Worm (Caenorhabditis elegans) whole organism, early embryonic: ENCODE results near the gene srsx-26.

Source experiments
- B0310.2 ChIP-seq: sonication (generic microtip); optimal IDR thresholded peaks from 2 replicates; lab custom pipeline; 2016; ENCODE audit warnings: mild to moderate bottlenecking, missing genetic modification characterization, missing compliant biosample characterization
- F13C5.2 ChIP-seq: sonication (generic microtip); optimal IDR thresholded peaks from 2 replicates; lab custom pipeline; 2017; ENCODE audit warnings: mild to moderate bottlenecking, missing genetic modification characterization, inconsistent platforms, missing compliant biosample characterization
- aly-1 ChIP-seq: sonication (generic microtip); optimal IDR thresholded peaks from 2 replicates; lab custom pipeline; 2016; ENCODE audit warnings: missing genetic modification characterization, missing compliant biosample characterization
- ama-1 ChIP-seq: fragments of 150-350 bp; optimal IDR thresholded peaks from 2 replicates; lab custom pipeline; 2014
- ceh-13 ChIP-seq: fragments of 200-800 bp; sonication (Bioruptor generic); optimal IDR thresholded peaks from 2 replicates; lab custom pipeline; 2018; ENCODE audit warnings: mild to moderate bottlenecking, missing genetic modification characterization, missing compliant biosample characterization
- ceh-36 ChIP-seq: sonication (generic microtip); optimal IDR thresholded peaks from 2 replicates; lab custom pipeline; 2016; ENCODE audit warnings: missing genetic modification characterization, inconsistent platforms, missing compliant biosample characterization
- ets-7 ChIP-seq: sonication (generic microtip); optimal IDR thresholded peaks from 2 replicates; lab custom pipeline; 2016; ENCODE audit warnings: missing genotype, missing genetic modification characterization, missing compliant biosample characterization
- flt-1 ChIP-seq: fragments of 200-800 bp; sonication (Bioruptor generic); IDR thresholded peaks from 2 replicates; pipeline ENCODE4 v1.3.6; 2022; ENCODE audit warnings: missing genetic modification characterization, missing compliant biosample characterization
- hmbx-1 ChIP-seq: sonication (generic microtip); optimal IDR thresholded peaks from 2 replicates; lab custom pipeline; 2016; ENCODE audit warnings: mild to moderate bottlenecking, missing genetic modification characterization, missing compliant biosample characterization
- hmg-4 ChIP-seq: fragments of 200-800 bp; sonication (Bioruptor generic); optimal IDR thresholded peaks from 2 replicates; lab custom pipeline; 2018; ENCODE audit warnings: mild to moderate bottlenecking, missing genetic modification characterization, missing compliant biosample characterization
- hnd-1 ChIP-seq: sonication (generic microtip); optimal IDR thresholded peaks from 2 replicates; lab custom pipeline; 2016; ENCODE audit warnings: missing genetic modification characterization, missing compliant biosample characterization
- pes-1 ChIP-seq: fragments of 200-800 bp; sonication (Bioruptor generic); IDR thresholded peaks from 2 replicates; pipeline ENCODE4 v1.3.6; 2022; ENCODE audit warnings: missing genetic modification reagents, missing genetic modification characterization, missing compliant biosample characterization
- scrt-1 ChIP-seq: fragments of 200-800 bp; sonication (Bioruptor generic); IDR thresholded peaks from 2 replicates; pipeline ENCODE4 v1.3.6; 2022; ENCODE audit warnings: missing genetic modification characterization, missing compliant biosample characterization
- sea-1 ChIP-seq: fragments of 200-800 bp; sonication (Bioruptor generic); conservative IDR thresholded peaks from 2 replicates; pipeline ENCODE4 v1.3.6; 2022; ENCODE audit warnings: missing genetic modification characterization, missing compliant biosample characterization
- tbx-11 ChIP-seq: fragments of 200-800 bp; sonication (Bioruptor generic); IDR thresholded peaks from 2 replicates; pipeline ENCODE4 v1.3.6; 2022; ENCODE audit warnings: missing genetic modification characterization, missing compliant biosample characterization
- tbx-37 ChIP-seq: fragments of 200-800 bp; sonication (Bioruptor generic); conservative IDR thresholded peaks from 2 replicates; pipeline ENCODE4 v1.3.6; 2022; ENCODE audit warnings: missing genetic modification reagents, missing genetic modification characterization, missing compliant biosample characterization
- tra-4 ChIP-seq: sonication (generic microtip); optimal IDR thresholded peaks from 2 replicates; lab custom pipeline; 2017; ENCODE audit warnings: missing genetic modification characterization, missing compliant biosample characterization

Gene srsx-26

ce11 chrV:10133277-10133676, 15.2 kb upstream of the srsx-26 start:
- TF ChIP-seq flt-1: no peak
- no peak for TF ChIP-seq tbx-37 (GFP tag; lab: Robert Waterston, UW)
- no peak for TF ChIP-seq sea-1 (GFP tag; lab: Robert Waterston, UW)
- no peak for TF ChIP-seq hnd-1

- TF ChIP-seq B0310.2 (tag; lab: Kevin White, UChicago) (no peak), ama-1 (no peak), hmg-4 (GFP tag; lab: Kevin White, UChicago) (no peak), sea-1 (GFP tag; lab: Robert Waterston, UW) (no peak), ets-7 (tag; lab: Kevin White, UChicago) (no peak), ceh-13 (no peak), hnd-1 (no peak), tbx-37 (GFP tag; lab: Robert Waterston, UW) (no peak), scrt-1 (GFP tag; lab: Robert Waterston, UW) (no peak), aly-1 (no peak), flt-1 (no peak), hmbx-1 (no peak)
These were observed 14.3 kb upstream of the srsx-26 start, which contains the start of the genes C08B6.18, wdr-20 and C08B6.8 for ce11 chrV:10134077-10134693. C08B6.18 (minus strand) TSS chrV:10134127. wdr-20 (minus strand) TSS chrV:10134158. C08B6.8 (plus strand) TSS chrV:10134643.

DNA sequence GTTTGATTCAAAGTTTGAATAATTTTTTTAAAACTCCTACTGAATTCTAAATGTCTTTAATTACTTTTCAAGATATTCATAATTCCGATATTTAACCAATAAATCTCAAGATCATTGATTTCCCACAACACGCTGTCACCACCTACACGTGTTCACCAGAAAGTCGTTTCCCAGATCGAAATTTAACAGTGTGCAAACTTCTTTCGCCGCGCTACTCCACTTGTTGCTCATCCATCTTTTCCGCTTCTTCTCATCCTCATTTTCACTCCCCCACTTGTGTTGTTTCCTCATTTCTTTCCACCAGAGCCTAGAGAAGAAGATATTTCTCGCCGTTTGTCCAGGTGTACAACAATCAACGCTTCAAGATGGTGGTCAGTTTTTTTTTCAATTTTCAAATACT, 2.8 kb upstream of the srsx-26 start, which contains the start of gene C51E3.9:
Gene C51E3.9 (plus strand): TSS at position 301 of the 400 bp plus-strand sequence.
- TF ChIP-seq aly-1 (no peak), hmbx-1 (no peak), ets-7 (tag; lab: Kevin White, UChicago) (no peak), tbx-37 (GFP tag; lab: Robert Waterston, UW) (no peak), scrt-1 (GFP tag; lab: Robert Waterston, UW) (no peak), hmg-4 (GFP tag; lab: Kevin White, UChicago) (no peak), flt-1 (no peak), F13C5.2 (tag; lab: Kevin White, UChicago) (no peak), pes-1 (GFP tag; lab: Robert Waterston, UW) (no peak), ceh-36 (no peak), tbx-11 (GFP tag; lab: Robert Waterston, UW) (no peak), ceh-13 (no peak), tra-4 (tag; lab: Kevin White, UChicago) (no peak), sea-1 (GFP tag; lab: Robert Waterston, UW) (no peak), B0310.2 (tag; lab: Kevin White, UChicago) (no peak), hnd-1 (no peak), ama-1 (no peak)

- TF ChIP-seq ceh-13: no peak
- no peak for TF ChIP-seq tbx-37 (GFP tag; lab: Robert Waterston, UW)
- TF ChIP-seq scrt-1 (GFP tag; lab: Robert Waterston, UW): no peak
- TF ChIP-seq ama-1: no peak
- no peak for TF ChIP-seq tbx-11 (GFP tag; lab: Robert Waterston, UW)
- TF ChIP-seq B0310.2 (tag; lab: Kevin White, UChicago): no peak
- TF ChIP-seq hnd-1: no peak
- no peak for TF ChIP-seq ets-7 (tag; lab: Kevin White, UChicago)
- no peak for TF ChIP-seq flt-1
- TF ChIP-seq F13C5.2 (tag; lab: Kevin White, UChicago): no peak
- no peak for TF ChIP-seq aly-1
These were observed 1.7 kb upstream of the srsx-26 start for ce11 chrV:10146787-10147186.

- TF ChIP-seq sea-1 (GFP tag; lab: Robert Waterston, UW) (no peak), tra-4 (tag; lab: Kevin White, UChicago) (no peak), tbx-37 (GFP tag; lab: Robert Waterston, UW) (no peak), ama-1 (no peak), hmbx-1 (no peak), ets-7 (tag; lab: Kevin White, UChicago) (no peak), ceh-36 (no peak), hmg-4 (GFP tag; lab: Kevin White, UChicago) (no peak), scrt-1 (GFP tag; lab: Robert Waterston, UW) (no peak), pes-1 (GFP tag; lab: Robert Waterston, UW) (no peak), aly-1 (no peak), B0310.2 (tag; lab: Kevin White, UChicago) (no peak), F13C5.2 (tag; lab: Kevin White, UChicago) (no peak), ceh-13 (no peak), hnd-1 (no peak), flt-1 (no peak)
These were observed 1.3 kb downstream of the srsx-26 start, which contains the start of gene srsx-27 for ce11 chrV:10149728-10150127. srsx-27 (plus strand) TSS chrV:10150028.

DNA sequence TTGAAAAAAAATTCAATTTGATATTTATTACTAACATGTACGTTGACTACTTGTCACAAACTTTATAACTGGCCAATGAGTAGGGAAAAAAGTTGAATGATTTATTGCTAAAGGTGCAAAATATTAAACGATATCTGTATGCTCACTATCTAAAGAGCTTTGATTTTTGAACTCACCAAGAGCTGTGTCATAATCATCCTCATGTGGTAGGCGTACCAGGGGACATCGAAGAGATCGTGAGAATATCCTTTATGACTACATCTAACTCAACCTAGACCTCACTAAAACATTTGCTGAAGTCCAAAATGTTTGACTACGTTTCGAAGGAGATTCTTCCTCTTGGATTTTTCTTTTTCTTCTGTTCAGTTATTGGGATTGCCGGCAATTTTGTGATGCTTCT, 3.8 kb downstream of the srsx-26 start, which contains the start of gene srsx-28:
Gene srsx-28 (plus strand): TSS at position 301 of the 400 bp plus-strand sequence.
- TF ChIP-seq ets-7 (tag; lab: Kevin White, UChicago) (no peak), F13C5.2 (tag; lab: Kevin White, UChicago) (no peak), flt-1 (no peak), ceh-36 (no peak), ama-1 (no peak), hmg-4 (GFP tag; lab: Kevin White, UChicago) (no peak), hmbx-1 (no peak), tra-4 (tag; lab: Kevin White, UChicago) (no peak), ceh-13 (no peak), pes-1 (GFP tag; lab: Robert Waterston, UW) (no peak), tbx-11 (GFP tag; lab: Robert Waterston, UW) (no peak), scrt-1 (GFP tag; lab: Robert Waterston, UW) (no peak), tbx-37 (GFP tag; lab: Robert Waterston, UW) (no peak), sea-1 (GFP tag; lab: Robert Waterston, UW) (no peak), aly-1 (no peak), hnd-1 (no peak), B0310.2 (tag; lab: Kevin White, UChicago) (no peak)

ce11 chrV:10153076-10153475, 4.6 kb downstream of the srsx-26 start:
- TF ChIP-seq B0310.2 (tag; lab: Kevin White, UChicago): no peak
- TF ChIP-seq F13C5.2 (tag; lab: Kevin White, UChicago): no peak
- TF ChIP-seq ama-1: no peak
- TF ChIP-seq hmbx-1: no peak
- no peak for TF ChIP-seq ets-7 (tag; lab: Kevin White, UChicago)
- TF ChIP-seq pes-1 (GFP tag; lab: Robert Waterston, UW): no peak
- no peak for TF ChIP-seq tbx-37 (GFP tag; lab: Robert Waterston, UW)
- TF ChIP-seq aly-1: no peak
